Worm (Caenorhabditis elegans) whole organism, L2 larva: ENCODE results near the gene C27A2.8.

ENCODE experiments used
- C34F6.9 ChIP-seq: fragments of 150-350 bp; optimal IDR thresholded peaks from 2 replicates; lab custom pipeline; 2014; ENCODE audit warnings: missing biosample characterization, missing genetic modification characterization
- F13H6.1 ChIP-seq: sonication (generic microtip); optimal IDR thresholded peaks from 2 replicates; lab custom pipeline; 2016; ENCODE audit warnings: missing genetic modification characterization, missing compliant biosample characterization
- R02D3.7 ChIP-seq: fragments of 150-350 bp; optimal IDR thresholded peaks from 2 replicates; lab custom pipeline; 2014; ENCODE audit warnings: missing biosample characterization, missing genetic modification characterization
- Y55F3AM.14 ChIP-seq: fragments of 200-800 bp; sonication (Bioruptor generic); optimal IDR thresholded peaks from 2 replicates; lab custom pipeline; 2018; ENCODE audit warnings: mild to moderate bottlenecking, missing genetic modification characterization, missing compliant biosample characterization
- ZK546.5 ChIP-seq: sonication (generic microtip); optimal IDR thresholded peaks from 2 replicates; lab custom pipeline; 2017; ENCODE audit warnings: missing biosample characterization, missing genetic modification characterization
- alr-1 ChIP-seq: fragments of 150-350 bp; optimal IDR thresholded peaks from 2 replicates; lab custom pipeline; 2014; ENCODE audit warnings: missing biosample characterization, missing genetic modification characterization
- aly-2 ChIP-seq: fragments of 150-350 bp; optimal IDR thresholded peaks from 2 replicates; lab custom pipeline; 2014; ENCODE audit warnings: missing biosample characterization, missing genetic modification characterization
- ama-1 ChIP-seq: fragments of 150-350 bp; optimal IDR thresholded peaks from 2 replicates; lab custom pipeline; 2018; ENCODE audit warnings: inconsistent platforms
- blmp-1 ChIP-seq: sonication (generic microtip); optimal IDR thresholded peaks from 2 replicates; lab custom pipeline; 2017; ENCODE audit warnings: missing genetic modification characterization, mild to moderate bottlenecking, missing compliant biosample characterization, antibody characterized with exemption, moderate library complexity; ENCODE audit not compliant: insufficient read depth
- ceh-16 ChIP-seq: fragments of 150-350 bp; optimal IDR thresholded peaks from 2 replicates; lab custom pipeline; 2014; ENCODE audit warnings: missing biosample characterization, missing genetic modification characterization
- ceh-82 ChIP-seq: fragments of 150-350 bp; optimal IDR thresholded peaks from 2 replicates; lab custom pipeline; 2014; ENCODE audit warnings: missing biosample characterization, missing genetic modification characterization
- crh-2 ChIP-seq: sonication (generic microtip); optimal IDR thresholded peaks from 2 replicates; lab custom pipeline; 2017; ENCODE audit warnings: missing biosample characterization, missing genetic modification characterization
- dmd-4 ChIP-seq: sonication (generic microtip); optimal IDR thresholded peaks from 2 replicates; lab custom pipeline; 2017; ENCODE audit warnings: missing biosample characterization, missing genetic modification characterization
- elt-1 ChIP-seq: fragments of 150-350 bp; optimal IDR thresholded peaks from 2 replicates; lab custom pipeline; 2014; ENCODE audit warnings: missing biosample characterization, missing genetic modification characterization
- elt-3 ChIP-seq: sonication (generic microtip); optimal IDR thresholded peaks from 2 replicates; lab custom pipeline; 2017; ENCODE audit warnings: missing biosample characterization, missing genetic modification characterization
- fos-1 ChIP-seq: fragments of 150-350 bp; optimal IDR thresholded peaks from 2 replicates; lab custom pipeline; 2014; ENCODE audit warnings: missing biosample characterization, missing genetic modification characterization
- gmeb-1 ChIP-seq: fragments of 150-350 bp; optimal IDR thresholded peaks from 2 replicates; lab custom pipeline; 2014; ENCODE audit warnings: missing biosample characterization, missing genetic modification characterization
- lin-11 ChIP-seq: fragments of 150-350 bp; sonication (generic microtip); optimal IDR thresholded peaks from 2 replicates; lab custom pipeline; 2014; ENCODE audit warnings: missing biosample characterization, missing genetic modification characterization, inconsistent platforms, mixed read lengths
- lin-13 ChIP-seq: fragments of 150-350 bp; optimal IDR thresholded peaks from 2 replicates; lab custom pipeline; 2014; ENCODE audit warnings: missing biosample characterization, missing genetic modification reagents, missing genetic modification characterization
- lin-39 ChIP-seq: fragments of 150-350 bp; optimal IDR thresholded peaks from 2 replicates; lab custom pipeline; 2014; ENCODE audit warnings: missing biosample characterization, missing genetic modification reagents, missing genetic modification characterization
- lsy-2 ChIP-seq, 2 experiments: fragments of 150-350 bp in 1 of 2; sonication (generic microtip) in 1 of 2; optimal IDR thresholded peaks; 2 replicates each; lab custom pipeline; 2014 to 2017; ENCODE audit warnings: missing biosample characterization in 2 of 2, missing genetic modification characterization in 2 of 2
- mab-5 ChIP-seq: fragments of 150-350 bp; optimal IDR thresholded peaks from 2 replicates; lab custom pipeline; 2014; ENCODE audit warnings: missing biosample characterization, missing genetic modification characterization
- mbf-1 ChIP-seq: sonication (generic microtip); optimal IDR thresholded peaks from 2 replicates; lab custom pipeline; 2017; ENCODE audit warnings: missing biosample characterization, missing genetic modification characterization
- mdl-1 ChIP-seq, 2 experiments: fragments of 150-350 bp in 1 of 2; sonication (generic microtip) in 1 of 2; optimal IDR thresholded peaks; 2 replicates each; lab custom pipeline; 2017; ENCODE audit warnings: missing biosample characterization in 2 of 2, missing genetic modification characterization in 2 of 2
- nhr-10 ChIP-seq: sonication (generic microtip); optimal IDR thresholded peaks from 2 replicates; lab custom pipeline; 2017; ENCODE audit warnings: missing biosample characterization, missing genetic modification characterization
- nhr-11 ChIP-seq: fragments of 150-350 bp; optimal IDR thresholded peaks from 2 replicates; lab custom pipeline; 2014; ENCODE audit warnings: missing biosample characterization, missing genetic modification characterization
- nhr-12 ChIP-seq: fragments of 150-350 bp; optimal IDR thresholded peaks from 2 replicates; lab custom pipeline; 2014; ENCODE audit warnings: missing biosample characterization, missing genetic modification characterization
- nhr-129 ChIP-seq: fragments of 150-350 bp; optimal IDR thresholded peaks from 2 replicates; lab custom pipeline; 2014; ENCODE audit warnings: missing biosample characterization, missing genetic modification characterization
- nhr-21 ChIP-seq: fragments of 150-350 bp; optimal IDR thresholded peaks from 2 replicates; lab custom pipeline; 2014; ENCODE audit warnings: missing biosample characterization, missing genetic modification characterization
- nhr-23 ChIP-seq: fragments of 150-350 bp; optimal IDR thresholded peaks from 2 replicates; lab custom pipeline; 2014; ENCODE audit warnings: missing biosample characterization, missing genetic modification reagents, missing genetic modification characterization
- nhr-25 ChIP-seq: fragments of 150-350 bp; sonication (generic microtip); optimal IDR thresholded peaks from 3 replicates; lab custom pipeline; 2014; ENCODE audit warnings: missing biosample characterization, missing genetic modification characterization
- nhr-6 ChIP-seq: fragments of 150-350 bp; optimal IDR thresholded peaks from 2 replicates; lab custom pipeline; 2014; ENCODE audit warnings: missing biosample characterization, missing genetic modification characterization
- nhr-77 ChIP-seq: fragments of 150-350 bp; optimal IDR thresholded peaks from 2 replicates; lab custom pipeline; 2014; ENCODE audit warnings: missing biosample characterization, missing genetic modification characterization
- peb-1 ChIP-seq: fragments of 150-350 bp; optimal IDR thresholded peaks from 2 replicates; lab custom pipeline; 2014; ENCODE audit warnings: missing biosample characterization, missing genetic modification characterization
- sem-4 ChIP-seq: fragments of 150-350 bp; optimal IDR thresholded peaks from 2 replicates; lab custom pipeline; 2014; ENCODE audit warnings: missing biosample characterization, missing genetic modification reagents, missing genetic modification characterization
- skn-1 ChIP-seq: sonication (generic microtip); optimal IDR thresholded peaks from 2 replicates; lab custom pipeline; 2017; ENCODE audit warnings: missing biosample characterization, missing genetic modification characterization
- sma-3 ChIP-seq: sonication (generic microtip); optimal IDR thresholded peaks from 2 replicates; lab custom pipeline; 2016; ENCODE audit warnings: missing genetic modification reagents, missing genetic modification characterization, missing compliant biosample characterization
- sma-9 ChIP-seq, 2 experiments: fragments of 150-350 bp in 1 of 2; sonication (generic microtip) in 1 of 2; optimal IDR thresholded peaks; 2 replicates each; lab custom pipeline; 2014 to 2016; ENCODE audit warnings: missing genetic modification characterization in 2 of 2, mild to moderate bottlenecking in 1 of 2, missing biosample characterization in 1 of 2, missing compliant biosample characterization in 1 of 2, missing genetic modification reagents in 1 of 2, moderate library complexity in 1 of 2
- unc-39 ChIP-seq: fragments of 150-350 bp; optimal IDR thresholded peaks from 2 replicates; lab custom pipeline; 2014; ENCODE audit warnings: missing biosample characterization, missing genetic modification characterization
- unc-55 ChIP-seq: fragments of 150-350 bp; sonication (generic microtip); optimal IDR thresholded peaks from 3 replicates; lab custom pipeline; 2014; ENCODE audit warnings: missing biosample characterization, missing genetic modification reagents, missing genetic modification characterization
- unc-62 ChIP-seq: fragments of 150-350 bp; optimal IDR thresholded peaks from 2 replicates; lab custom pipeline; 2014; ENCODE audit warnings: missing biosample characterization, missing genetic modification reagents, missing genetic modification characterization
- zag-1 ChIP-seq: fragments of 150-350 bp; optimal IDR thresholded peaks from 2 replicates; lab custom pipeline; 2014; ENCODE audit warnings: missing biosample characterization, missing genetic modification characterization
- ztf-1 ChIP-seq: fragments of 200-800 bp; sonication (Bioruptor generic); conservative IDR thresholded peaks from 2 replicates; pipeline ENCODE4 v1.3.6; 2022; ENCODE audit warnings: missing genetic modification characterization, missing compliant biosample characterization
- ztf-11 ChIP-seq: sonication (generic microtip); optimal IDR thresholded peaks from 2 replicates; lab custom pipeline; 2017; ENCODE audit warnings: missing biosample characterization, missing genetic modification characterization

Gene C27A2.8

ce11 chrII:5103784-5104457 is 36.1 kb upstream of the C27A2.8 start, which contains the start of the genes C04G6.11 and mpk-2:
Gene C04G6.11, minus strand, starts transcription at chrII:5103834.
Gene mpk-2, plus strand, starts transcription at chrII:5104118.
- TF ChIP-seq nhr-12 (tag; lab: Kevin White, UChicago) (no peak), ztf-11 (tag; lab: Kevin White, UChicago) (no peak), unc-39 (tag; lab: Kevin White, UChicago) (no peak), fos-1 (tag; lab: Kevin White, UChicago) (peak; percentile 73), crh-2 (tag; lab: Kevin White, UChicago) (peak; percentile 24), Y55F3AM.14 (no peak), nhr-6 (tag; lab: Kevin White, UChicago) (no peak), lin-13 (GFP tag; lab: Kevin White, UChicago) (no peak), mab-5 (tag; lab: Kevin White, UChicago) (no peak), nhr-21 (tag; lab: Kevin White, UChicago) (no peak), nhr-25 (no peak), ceh-82 (no peak), sma-3 (no peak), unc-62 (no peak), nhr-11 (tag; lab: Kevin White, UChicago) (no peak), lsy-2 (tag; optimal IDR thresholded peaks at IDR 0.05; lab: Kevin White, UChicago) (no peak), sem-4 (tag; lab: Kevin White, UChicago) (no peak), blmp-1 (tag; lab: Kevin White, UChicago) (no peak), elt-1 (tag; lab: Kevin White, UChicago) (no peak), C34F6.9 (tag; lab: Kevin White, UChicago) (no peak), sma-9 (GFP tag; optimal IDR thresholded peaks at IDR 0.05; lab: Kevin White, UChicago) (peak; percentile 59), sma-9 (tag; optimal IDR thresholded peaks at IDR 0.05; lab: Kevin White, UChicago) (no peak), ZK546.5 (tag; lab: Kevin White, UChicago) (no peak), lin-11 (no peak), nhr-10 (no peak), ceh-16 (tag; lab: Kevin White, UChicago) (no peak), nhr-23 (tag; lab: Kevin White, UChicago) (no peak), F13H6.1 (peak; percentile 33), mbf-1 (tag; lab: Kevin White, UChicago) (no peak), nhr-77 (tag; lab: Kevin White, UChicago) (no peak), peb-1 (tag; lab: Kevin White, UChicago) (no peak), aly-2 (tag; lab: Kevin White, UChicago) (no peak), alr-1 (tag; lab: Kevin White, UChicago) (no peak), ama-1 (no peak), mdl-1 (tag; optimal IDR thresholded peaks at IDR 0.05; lab: Kevin White, UChicago) (no peak), gmeb-1 (tag; lab: Kevin White, UChicago) (peak; percentile 25), dmd-4 (tag; lab: Kevin White, UChicago) (no peak), skn-1 (tag; lab: Kevin White, UChicago) (no peak), lin-39 (no peak), R02D3.7 (no peak), elt-3 (no peak), unc-55 (GFP tag; lab: Kevin White, UChicago) (no peak), nhr-129 (tag; lab: Kevin White, UChicago) (no peak), ztf-1 (GFP tag; lab: Robert Waterston, UW) (no peak)
- TF ChIP-seq, all 48 proteins: peak for 5

DNA sequence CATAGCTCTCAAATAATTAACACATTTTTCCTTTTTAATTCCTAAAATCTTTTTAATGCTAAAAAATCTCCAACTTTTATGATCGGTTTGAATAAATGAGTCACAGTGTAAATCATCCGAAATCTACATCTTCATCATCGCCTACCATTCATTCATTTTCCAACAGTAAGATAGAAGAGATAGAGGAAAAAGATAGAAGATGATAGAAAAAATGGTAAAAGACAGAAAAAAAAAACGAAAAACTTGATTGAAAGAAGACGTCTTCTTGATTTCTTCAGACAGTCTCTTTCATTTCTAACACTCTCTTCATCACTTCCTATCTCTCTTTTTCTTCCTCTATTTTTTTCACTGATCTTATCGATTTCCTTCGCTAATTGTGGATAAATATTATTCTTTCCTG is 35.3 kb upstream of the C27A2.8 start:
- TF ChIP-seq blmp-1 (tag; lab: Kevin White, UChicago), result peak; percentile 46
- TF ChIP-seq zag-1 (tag; lab: Kevin White, UChicago), result no peak
- no peak for TF ChIP-seq sem-4 (tag; lab: Kevin White, UChicago)
- no peak for TF ChIP-seq nhr-6 (tag; lab: Kevin White, UChicago)
- TF ChIP-seq fos-1 (tag; lab: Kevin White, UChicago), result peak; percentile 34
